Worm (Caenorhabditis elegans): Measurements from ENCODE around the gene Y46E12BL.2.

- peak; percentile 71 for TF ChIP-seq blmp-1 (tag; optimal IDR thresholded peaks at IDR 0.05; ENCODE audit: insufficient read depth)
- TF ChIP-seq snpc-4 (tag; optimal IDR thresholded peaks at IDR 0.05): no peak
- TF ChIP-seq ZK546.5 (tag; optimal IDR thresholded peaks at IDR 0.05): no peak
- TF ChIP-seq lin-13 (GFP tag; optimal IDR thresholded peaks at IDR 0.05): no peak
Measured at ce11 chrII:15212260-15212914, 20.4 kb upstream of the Y46E12BL.2 start.
